Fruit fly (Drosophila melanogaster): ENCODE data around the gene CG6083.

The CG6083 gene

dm6 chr3L:11625634-11626175 is at the start of gene CG6083:
Gene CG6083 (minus strand): TSS chr3L:11626125.
- no peak for TF ChIP-seq Crg-1 (GFP tag; optimal IDR thresholded peaks at IDR 0.05)
- TF ChIP-seq bab1 (GFP tag; optimal IDR thresholded peaks at IDR 0.05): no peak
- peak; percentile 67 for TF ChIP-seq kay (GFP tag; ENCODE audit: borderline replicate concordance)
- TF ChIP-seq CG12768 (GFP tag; optimal IDR thresholded peaks at IDR 0.05): no peak
- no peak for TF ChIP-seq cnc (optimal IDR thresholded peaks at IDR 0.05)
- TF ChIP-seq toe (GFP tag; optimal IDR thresholded peaks at IDR 0.05): no peak
- TF ChIP-seq CG7101 (tag; optimal IDR thresholded peaks at IDR 0.05): no peak

- TF ChIP-seq CG1620 (GFP tag; optimal IDR thresholded peaks at IDR 0.05) (no peak), Crg-1 (GFP tag; optimal IDR thresholded peaks at IDR 0.05) (no peak), cnc (optimal IDR thresholded peaks at IDR 0.05) (no peak), ovo (GFP tag; optimal IDR thresholded peaks at IDR 0.05) (no peak), bab1 (GFP tag; optimal IDR thresholded peaks at IDR 0.05) (no peak), CG7045 (GFP tag; optimal IDR thresholded peaks at IDR 0.05) (peak; percentile 64), CG7101 (tag; optimal IDR thresholded peaks at IDR 0.05) (peak; percentile 66), CG14711 (tag; optimal IDR thresholded peaks at IDR 0.05) (peak; percentile 62), CG11617 (GFP tag; optimal IDR thresholded peaks at IDR 0.05) (peak; percentile 1), CG33017 (tag; optimal IDR thresholded peaks at IDR 0.05) (peak; percentile 77), Hr96 (GFP tag; optimal IDR thresholded peaks at IDR 0.05) (peak; percentile 35), CG5204 (GFP tag; optimal IDR thresholded peaks at IDR 0.05) (peak; percentile 52), kay (GFP tag; ENCODE audit: borderline replicate concordance) (no peak), tj (GFP tag; optimal IDR thresholded peaks at IDR 0.05) (no peak), cic (GFP tag; optimal IDR thresholded peaks at IDR 0.05) (no peak), CG12768 (GFP tag; optimal IDR thresholded peaks at IDR 0.05) (peak; percentile 75), Clk (GFP tag; optimal IDR thresholded peaks at IDR 0.05) (peak; percentile 40), pad (GFP tag; optimal IDR thresholded peaks at IDR 0.05) (peak; percentile 10), toe (GFP tag; optimal IDR thresholded peaks at IDR 0.05) (peak; percentile 51), Mnt (GFP tag; optimal IDR thresholded peaks at IDR 0.05) (peak; percentile 3)
Observed at dm6 chr3L:11656189-11656588, 30.3 kb upstream of the CG6083 start.

- TF ChIP-seq CG12768 (GFP tag; optimal IDR thresholded peaks at IDR 0.05): peak; percentile 52
- no peak for TF ChIP-seq cnc (optimal IDR thresholded peaks at IDR 0.05)
- TF ChIP-seq CG14711 (tag; optimal IDR thresholded peaks at IDR 0.05): peak; percentile 67
- peak; percentile 27 for TF ChIP-seq Clk (GFP tag; optimal IDR thresholded peaks at IDR 0.05)
- TF ChIP-seq cic (GFP tag; optimal IDR thresholded peaks at IDR 0.05): no peak
- TF ChIP-seq Hr96 (GFP tag; optimal IDR thresholded peaks at IDR 0.05): peak; percentile 59
- peak; percentile 35 for TF ChIP-seq toe (GFP tag; optimal IDR thresholded peaks at IDR 0.05)
- TF ChIP-seq bab1 (GFP tag; optimal IDR thresholded peaks at IDR 0.05): peak; percentile 76
- peak; percentile 57 for TF ChIP-seq CG5204 (GFP tag; optimal IDR thresholded peaks at IDR 0.05)
- TF ChIP-seq CG7045 (GFP tag; optimal IDR thresholded peaks at IDR 0.05): peak; percentile 27
- no peak for TF ChIP-seq ovo (GFP tag; optimal IDR thresholded peaks at IDR 0.05)
- peak; percentile 56 for TF ChIP-seq Crg-1 (GFP tag; optimal IDR thresholded peaks at IDR 0.05)
- TF ChIP-seq CG33017 (tag; optimal IDR thresholded peaks at IDR 0.05): no peak
- peak; percentile 60 for TF ChIP-seq CG1620 (GFP tag; optimal IDR thresholded peaks at IDR 0.05)
- TF ChIP-seq CG7101 (tag; optimal IDR thresholded peaks at IDR 0.05): peak; percentile 53
- TF ChIP-seq pad (GFP tag; optimal IDR thresholded peaks at IDR 0.05): peak; percentile 17
- peak; percentile 72 for TF ChIP-seq CG11617 (GFP tag; optimal IDR thresholded peaks at IDR 0.05)
- peak; percentile 11 for TF ChIP-seq tj (GFP tag; optimal IDR thresholded peaks at IDR 0.05)
- TF ChIP-seq Mnt (GFP tag; optimal IDR thresholded peaks at IDR 0.05): peak; percentile 99
- no peak for TF ChIP-seq kay (GFP tag; ENCODE audit: borderline replicate concordance)
Observed at dm6 chr3L:11648410-11648809, 22.5 kb upstream of the CG6083 start, which contains the start of the genes RIOK1 and Polr3H. Gene RIOK1 (minus strand): TSS chr3L:11648474. Gene Polr3H (plus strand): TSS chr3L:11648756.

dm6 chr3L:11645933-11646332 is 20.0 kb upstream of the CG6083 start, which contains the start of gene CG6071:
Gene CG6071 (minus strand): TSS chr3L:11646033.
- TF ChIP-seq CG7045 (GFP tag; optimal IDR thresholded peaks at IDR 0.05): no peak
- TF ChIP-seq Hr96 (GFP tag; optimal IDR thresholded peaks at IDR 0.05): no peak
- no peak for TF ChIP-seq CG5204 (GFP tag; optimal IDR thresholded peaks at IDR 0.05)
- TF ChIP-seq CG7101 (tag; optimal IDR thresholded peaks at IDR 0.05): no peak
- no peak for TF ChIP-seq pad (GFP tag; optimal IDR thresholded peaks at IDR 0.05)
- TF ChIP-seq Crg-1 (GFP tag; optimal IDR thresholded peaks at IDR 0.05): no peak
- TF ChIP-seq CG14711 (tag; optimal IDR thresholded peaks at IDR 0.05): no peak
- TF ChIP-seq cic (GFP tag; optimal IDR thresholded peaks at IDR 0.05): no peak
- TF ChIP-seq kay (GFP tag; ENCODE audit: borderline replicate concordance): no peak
- TF ChIP-seq toe (GFP tag; optimal IDR thresholded peaks at IDR 0.05): no peak

- TF ChIP-seq tj (GFP tag; optimal IDR thresholded peaks at IDR 0.05) (no peak), Clk (GFP tag; optimal IDR thresholded peaks at IDR 0.05) (no peak), Mnt (GFP tag; optimal IDR thresholded peaks at IDR 0.05) (no peak), bab1 (GFP tag; optimal IDR thresholded peaks at IDR 0.05) (no peak), kay (GFP tag; ENCODE audit: borderline replicate concordance) (peak; percentile 43), cic (GFP tag; optimal IDR thresholded peaks at IDR 0.05) (no peak), CG33017 (tag; optimal IDR thresholded peaks at IDR 0.05) (no peak)
Observed at dm6 chr3L:11636829-11637228, 10.9 kb upstream of the CG6083 start.

dm6 chr3L:11634551-11634950 is 8.6 kb upstream of the CG6083 start:
- TF ChIP-seq Crg-1 (GFP tag; optimal IDR thresholded peaks at IDR 0.05) (no peak), bab1 (GFP tag; optimal IDR thresholded peaks at IDR 0.05) (no peak), cnc (optimal IDR thresholded peaks at IDR 0.05) (no peak), CG7045 (GFP tag; optimal IDR thresholded peaks at IDR 0.05) (no peak), CG11617 (GFP tag; optimal IDR thresholded peaks at IDR 0.05) (no peak), pad (GFP tag; optimal IDR thresholded peaks at IDR 0.05) (no peak), toe (GFP tag; optimal IDR thresholded peaks at IDR 0.05) (no peak), cic (GFP tag; optimal IDR thresholded peaks at IDR 0.05) (no peak), CG7101 (tag; optimal IDR thresholded peaks at IDR 0.05) (no peak)

All from whole organism, adult.